Fruit fly (Drosophila melanogaster): ENCODE results near the gene CG5122.

dm6 chr2L:13165802-13166347 is 35.5 kb downstream of the CG5122 start, which contains the start of gene DnaJ-H:
- TF ChIP-seq CG8478 (optimal IDR thresholded peaks at IDR 0.05) (no peak), CTCF (optimal IDR thresholded peaks at IDR 0.05) (no peak)

Measured in S2 (cell line).